Fruit fly (Drosophila melanogaster): Measurements from ENCODE around the gene Rcd4.

- TF ChIP-seq EcR (GFP tag; optimal IDR thresholded peaks at IDR 0.05) = no peak
- TF ChIP-seq CG12605 (GFP tag; IDR thresholded peaks at IDR 0.05) = no peak
- no peak for TF ChIP-seq CG10348 (GFP tag; IDR thresholded peaks at IDR 0.05)
- TF ChIP-seq CG15710 (tag; optimal IDR thresholded peaks at IDR 0.05) = no peak
- no peak for TF ChIP-seq CG14655 (GFP tag; optimal IDR thresholded peaks at IDR 0.05)
- no peak for TF ChIP-seq CG13204 (GFP tag; optimal IDR thresholded peaks at IDR 0.05)
- TF ChIP-seq CG17806 (tag; optimal IDR thresholded peaks at IDR 0.05) = no peak
These were observed 49.5 kb upstream of the Rcd4 start for dm6 chr2L:8333185-8333584.
